Worm (Caenorhabditis elegans) whole organism, L1 larva: Measurements from ENCODE around the gene pde-12.
A peak's percentile ranks its signal among the peaks of the same experiment; 100 is the strongest.

Experiments
- C04F5.9 ChIP-seq: sonication (generic microtip); optimal IDR thresholded peaks from 2 replicates; lab custom pipeline; 2016; ENCODE audit warnings: missing genetic modification characterization, missing compliant biosample characterization
- C16A3.4 ChIP-seq: fragments of 150-350 bp; optimal IDR thresholded peaks from 2 replicates; lab custom pipeline; 2014; ENCODE audit warnings: missing biosample characterization, missing genetic modification characterization
- C34B4.2 ChIP-seq: sonication (generic microtip); optimal IDR thresholded peaks from 2 replicates; lab custom pipeline; 2017; ENCODE audit warnings: mild to moderate bottlenecking, missing genetic modification characterization, missing compliant biosample characterization
- F16B12.6 ChIP-seq: fragments of 150-350 bp; optimal IDR thresholded peaks from 2 replicates; lab custom pipeline; 2014; ENCODE audit warnings: missing biosample characterization, missing genetic modification characterization
- aly-2 ChIP-seq: fragments of 150-350 bp; optimal IDR thresholded peaks from 2 replicates; lab custom pipeline; 2014; ENCODE audit warnings: missing biosample characterization, missing genetic modification characterization
- ama-1 ChIP-seq: fragments of 150-350 bp; optimal IDR thresholded peaks from 2 replicates; lab custom pipeline; 2014
- blmp-1 ChIP-seq: fragments of 150-350 bp; optimal IDR thresholded peaks from 2 replicates; lab custom pipeline; 2014; ENCODE audit warnings: missing biosample characterization, missing genetic modification characterization
- ceh-88 ChIP-seq: fragments of 200-800 bp; sonication (Bioruptor generic); IDR thresholded peaks from 2 replicates; pipeline ENCODE4 v1.3.6; 2022; ENCODE audit warnings: missing genetic modification characterization, missing compliant biosample characterization
- ceh-90 ChIP-seq: sonication (generic microtip); optimal IDR thresholded peaks from 2 replicates; lab custom pipeline; 2016; ENCODE audit warnings: missing genetic modification characterization, missing compliant biosample characterization
- efl-3 ChIP-seq: fragments of 200-800 bp; sonication (Bioruptor generic); optimal IDR thresholded peaks from 2 replicates; lab custom pipeline; 2018; ENCODE audit warnings: mild to moderate bottlenecking, missing genetic modification characterization, missing compliant biosample characterization
- egl-13 ChIP-seq: sonication (generic microtip); optimal IDR thresholded peaks from 2 replicates; lab custom pipeline; 2016; ENCODE audit warnings: missing genotype, missing genetic modification reagents, missing genetic modification characterization, missing compliant biosample characterization
- ets-5 ChIP-seq: fragments of 200-800 bp; sonication (Bioruptor generic); IDR thresholded peaks from 2 replicates; pipeline ENCODE4 v1.3.6; 2022; ENCODE audit warnings: missing genetic modification characterization, missing compliant biosample characterization
- fkh-10 ChIP-seq: sonication (generic microtip); optimal IDR thresholded peaks from 2 replicates; lab custom pipeline; 2017; ENCODE audit warnings: missing biosample characterization, missing genetic modification reagents, missing genetic modification characterization
- grh-1 ChIP-seq: fragments of 200-800 bp; sonication (Bioruptor generic); IDR thresholded peaks from 2 replicates; pipeline ENCODE4 v1.3.6; 2022; ENCODE audit warnings: missing genetic modification reagents, missing genetic modification characterization, missing compliant biosample characterization
- hpl-2 ChIP-seq: fragments of 150-350 bp; optimal IDR thresholded peaks from 2 replicates; lab custom pipeline; 2014; ENCODE audit warnings: missing biosample characterization, missing genetic modification reagents, missing genetic modification characterization
- lin-13 ChIP-seq: fragments of 150-350 bp; optimal IDR thresholded peaks from 2 replicates; lab custom pipeline; 2014; ENCODE audit warnings: missing biosample characterization, missing genetic modification reagents, missing genetic modification characterization
- lin-14 ChIP-seq: fragments of 200-800 bp; sonication (Bioruptor generic); optimal IDR thresholded peaks from 2 replicates; lab custom pipeline; 2018; ENCODE audit warnings: mild to moderate bottlenecking, missing genetic modification characterization, moderate library complexity, missing compliant biosample characterization
- lin-15B ChIP-seq: fragments of 150-350 bp; sonication (generic microtip); optimal IDR thresholded peaks from 3 replicates; lab custom pipeline; 2014; ENCODE audit warnings: missing biosample characterization, missing genetic modification characterization
- lin-39 ChIP-seq: fragments of 150-350 bp; optimal IDR thresholded peaks from 2 replicates; lab custom pipeline; 2014; ENCODE audit warnings: missing biosample characterization, missing genetic modification reagents, missing genetic modification characterization
- mab-9 ChIP-seq: fragments of 200-800 bp; sonication (Bioruptor generic); IDR thresholded peaks from 2 replicates; pipeline ENCODE4 v1.3.6; 2022; ENCODE audit warnings: missing genetic modification reagents, missing genetic modification characterization, missing compliant biosample characterization
- mdl-1 ChIP-seq, 2 experiments: fragments of 150-350 bp; optimal IDR thresholded peaks; 2 replicates each; lab custom pipeline; 2014 to 2017; ENCODE audit warnings: missing biosample characterization in 2 of 2, missing genetic modification characterization in 2 of 2, inconsistent platforms in 1 of 2
- mef-2 ChIP-seq: fragments of 150-350 bp; optimal IDR thresholded peaks from 2 replicates; lab custom pipeline; 2014; ENCODE audit warnings: missing biosample characterization, missing genetic modification characterization
- nhr-237 ChIP-seq: fragments of 150-350 bp; optimal IDR thresholded peaks from 2 replicates; lab custom pipeline; 2014; ENCODE audit warnings: missing biosample characterization, missing genetic modification characterization
- nhr-28 ChIP-seq: fragments of 150-350 bp; optimal IDR thresholded peaks from 2 replicates; lab custom pipeline; 2014; ENCODE audit warnings: missing biosample characterization, missing genetic modification characterization
- nhr-47 ChIP-seq: sonication (generic microtip); optimal IDR thresholded peaks from 2 replicates; lab custom pipeline; 2016; ENCODE audit warnings: mild to moderate bottlenecking, missing genetic modification characterization, moderate library complexity, missing compliant biosample characterization
- nhr-76 ChIP-seq: sonication (generic microtip); optimal IDR thresholded peaks from 2 replicates; lab custom pipeline; 2017; ENCODE audit warnings: missing biosample characterization, missing genetic modification characterization
- nhr-77 ChIP-seq: fragments of 150-350 bp; optimal IDR thresholded peaks from 2 replicates; lab custom pipeline; 2014; ENCODE audit warnings: missing biosample characterization, missing genetic modification characterization
- nhr-84 ChIP-seq: sonication (generic microtip); optimal IDR thresholded peaks from 2 replicates; lab custom pipeline; 2017; ENCODE audit warnings: missing biosample characterization, missing genetic modification characterization
- nhr-90 ChIP-seq: sonication (generic microtip); optimal IDR thresholded peaks from 2 replicates; lab custom pipeline; 2016; ENCODE audit warnings: mild to moderate bottlenecking, missing genetic modification characterization, missing compliant biosample characterization; ENCODE audit not compliant: poor library complexity
- pag-3 ChIP-seq: sonication (generic microtip); optimal IDR thresholded peaks from 2 replicates; lab custom pipeline; 2017; ENCODE audit warnings: missing genetic modification characterization, mild to moderate bottlenecking, missing compliant biosample characterization, antibody characterized with exemption, borderline replicate concordance; ENCODE audit not compliant: insufficient read depth
- pax-3 ChIP-seq: fragments of 200-800 bp; sonication (Bioruptor generic); optimal IDR thresholded peaks from 2 replicates; lab custom pipeline; 2018; ENCODE audit warnings: mild to moderate bottlenecking, missing genetic modification characterization, moderate library complexity, missing compliant biosample characterization
- rnt-1 ChIP-seq: sonication (generic microtip); optimal IDR thresholded peaks from 2 replicates; lab custom pipeline; 2016; ENCODE audit warnings: mild to moderate bottlenecking, missing genetic modification characterization, moderate library complexity, missing compliant biosample characterization
- snu-23 ChIP-seq: sonication (generic microtip); optimal IDR thresholded peaks from 2 replicates; lab custom pipeline; 2016; ENCODE audit warnings: missing genetic modification characterization, missing compliant biosample characterization
- sox-4 ChIP-seq: sonication (generic microtip); optimal IDR thresholded peaks from 2 replicates; lab custom pipeline; 2016; ENCODE audit warnings: missing genetic modification characterization, missing compliant biosample characterization
- swsn-7 ChIP-seq: sonication (generic microtip); optimal IDR thresholded peaks from 2 replicates; lab custom pipeline; 2016; ENCODE audit warnings: missing genetic modification characterization, missing compliant biosample characterization
- tbx-2 ChIP-seq: sonication (generic microtip); optimal IDR thresholded peaks from 2 replicates; lab custom pipeline; 2016; ENCODE audit warnings: missing genetic modification characterization, missing compliant biosample characterization
- tlp-1 ChIP-seq: fragments of 150-350 bp; optimal IDR thresholded peaks from 2 replicates; lab custom pipeline; 2014; ENCODE audit warnings: missing biosample characterization, missing genetic modification characterization
- unc-130 ChIP-seq: fragments of 150-350 bp; optimal IDR thresholded peaks from 2 replicates; lab custom pipeline; 2017; ENCODE audit warnings: missing biosample characterization, missing genetic modification characterization, inconsistent platforms
- unc-30 ChIP-seq: sonication (generic microtip); optimal IDR thresholded peaks from 2 replicates; lab custom pipeline; 2017; ENCODE audit warnings: missing biosample characterization, missing genetic modification characterization
- unc-62 ChIP-seq: fragments of 150-350 bp; optimal IDR thresholded peaks from 2 replicates; lab custom pipeline; 2014; ENCODE audit warnings: missing biosample characterization, missing genetic modification reagents, missing genetic modification characterization
- unc-86 ChIP-seq: sonication (generic microtip); optimal IDR thresholded peaks from 2 replicates; lab custom pipeline; 2016; ENCODE audit warnings: missing genetic modification characterization, missing compliant biosample characterization
- vab-15 ChIP-seq: sonication (generic microtip); optimal IDR thresholded peaks from 2 replicates; lab custom pipeline; 2017; ENCODE audit warnings: missing genotype, mild to moderate bottlenecking, missing genetic modification characterization, missing compliant biosample characterization
- xbp-1 ChIP-seq: sonication (generic microtip); optimal IDR thresholded peaks from 2 replicates; lab custom pipeline; 2016; ENCODE audit warnings: missing genetic modification characterization, missing compliant biosample characterization
- zag-1 ChIP-seq: fragments of 150-350 bp; optimal IDR thresholded peaks from 2 replicates; lab custom pipeline; 2014; ENCODE audit warnings: missing biosample characterization, missing genetic modification characterization
- zip-4 ChIP-seq: fragments of 200-800 bp; sonication (Bioruptor generic); optimal IDR thresholded peaks from 2 replicates; lab custom pipeline; 2018; ENCODE audit warnings: mild to moderate bottlenecking, missing genetic modification characterization, moderate library complexity, missing compliant biosample characterization

pde-12 gene

ce11 chrIII:10844873-10845272 lies at the start of gene pde-12 (continued):
- TF ChIP-seq rnt-1 (peak; percentile 95), nhr-28 (tag; lab: Kevin White, UChicago) (no peak), nhr-84 (tag; lab: Kevin White, UChicago) (no peak), mdl-1 (tag; optimal IDR thresholded peaks at IDR 0.05; lab: Kevin White, UChicago) (peak in 1 of 2 experiments; percentile 69), aly-2 (tag; lab: Kevin White, UChicago) (peak; percentile 60), nhr-77 (tag; lab: Kevin White, UChicago) (peak; percentile 83), F16B12.6 (tag; lab: Kevin White, UChicago) (peak; percentile 70), mef-2 (tag; lab: Kevin White, UChicago) (no peak), vab-15 (no peak), fkh-10 (peak; percentile 42), xbp-1 (tag; lab: Kevin White, UChicago) (peak; percentile 93), unc-86 (tag; lab: Kevin White, UChicago) (peak; percentile 91), tbx-2 (tag; lab: Kevin White, UChicago) (peak; percentile 93), nhr-90 (tag; lab: Kevin White, UChicago) (peak; percentile 95), nhr-76 (tag; lab: Kevin White, UChicago) (peak; percentile 27), nhr-47 (tag; lab: Kevin White, UChicago) (peak; percentile 96), sox-4 (peak; percentile 76), egl-13 (peak; percentile 88)

ce11 chrIII:10894220-10894619 lies 49.4 kb upstream of the pde-12 start, which contains the start of gene fbxb-87:
Gene fbxb-87, plus strand, starts transcription at chrIII:10894520.
- no peak for TF ChIP-seq pax-3 (tag; lab: Kevin White, UChicago)
- no peak for TF ChIP-seq sox-4
- no peak for TF ChIP-seq lin-15B (tag; lab: Kevin White, UChicago)

- TF ChIP-seq zip-4 (GFP tag; lab: Kevin White, UChicago): no peak
- TF ChIP-seq hpl-2 (GFP tag; lab: Kevin White, UChicago): no peak
- TF ChIP-seq efl-3 (GFP tag; lab: Kevin White, UChicago): no peak
- TF ChIP-seq unc-130 (tag; lab: Kevin White, UChicago): no peak
- no peak for TF ChIP-seq ceh-88
- TF ChIP-seq mdl-1 (tag; optimal IDR thresholded peaks at IDR 0.05; lab: Kevin White, UChicago): no peak
- no peak for TF ChIP-seq nhr-28 (tag; lab: Kevin White, UChicago)
- no peak for TF ChIP-seq lin-39
- no peak for TF ChIP-seq F16B12.6 (tag; lab: Kevin White, UChicago)
- TF ChIP-seq nhr-77 (tag; lab: Kevin White, UChicago): no peak
- TF ChIP-seq ets-5 (GFP tag; lab: Robert Waterston, UW): no peak
- TF ChIP-seq, all 84 proteins: peak for 0
These were observed 44.0 kb upstream of the pde-12 start for ce11 chrIII:10888824-10889223.

ce11 chrIII:10881996-10882395 lies 37.2 kb upstream of the pde-12 start:
- no peak for TF ChIP-seq rnt-1
- TF ChIP-seq nhr-84 (tag; lab: Kevin White, UChicago): no peak
- TF ChIP-seq mab-9 (GFP tag; lab: Robert Waterston, UW): 0 out of 2 replicates have a peak, but pooled peaks have one; percentile 25
- TF ChIP-seq sox-4: peak; percentile 20
- TF ChIP-seq mef-2 (tag; lab: Kevin White, UChicago): no peak
- peak; percentile 79 for TF ChIP-seq swsn-7 (tag; lab: Kevin White, UChicago)
- TF ChIP-seq unc-62 (GFP tag; lab: Kevin White, UChicago): no peak
- peak; percentile 18 for TF ChIP-seq hpl-2 (GFP tag; lab: Kevin White, UChicago)
- no peak for TF ChIP-seq lin-14 (GFP tag; lab: Kevin White, UChicago)
- TF ChIP-seq pax-3 (tag; lab: Kevin White, UChicago): no peak
- no peak for TF ChIP-seq pag-3 (tag; lab: Kevin White, UChicago)
- peak; percentile 60 for TF ChIP-seq egl-13
- no peak for TF ChIP-seq ceh-90 (tag; lab: Kevin White, UChicago)
- TF ChIP-seq tbx-2 (tag; lab: Kevin White, UChicago): peak; percentile 79
- TF ChIP-seq C34B4.2 (tag; lab: Kevin White, UChicago): no peak
- TF ChIP-seq zag-1 (tag; lab: Kevin White, UChicago): no peak
- TF ChIP-seq snu-23 (GFP tag; lab: Kevin White, UChicago): peak; percentile 84
- no peak for TF ChIP-seq ets-5 (GFP tag; lab: Robert Waterston, UW)
- TF ChIP-seq ceh-88: no peak
- TF ChIP-seq tlp-1 (tag; lab: Kevin White, UChicago): no peak
- TF ChIP-seq unc-30: no peak
- peak; percentile 22; the same call in 1 of the 2 replicates for TF ChIP-seq grh-1 (GFP tag; lab: Robert Waterston, UW)
- peak; percentile 46 for TF ChIP-seq lin-13 (GFP tag; lab: Kevin White, UChicago)
- peak; percentile 17 for TF ChIP-seq nhr-237
- peak; percentile 40 for TF ChIP-seq blmp-1 (tag; lab: Kevin White, UChicago)
- no peak for TF ChIP-seq fkh-10
- no peak for TF ChIP-seq ama-1
- peak; percentile 31 for TF ChIP-seq unc-130 (tag; lab: Kevin White, UChicago)
- TF ChIP-seq efl-3 (GFP tag; lab: Kevin White, UChicago): no peak
- peak; percentile 2 for TF ChIP-seq vab-15
- peak; percentile 59 for TF ChIP-seq C16A3.4 (tag; lab: Kevin White, UChicago)
- peak; percentile 13 for TF ChIP-seq C04F5.9 (tag; lab: Kevin White, UChicago)
- TF ChIP-seq unc-86 (tag; lab: Kevin White, UChicago): peak; percentile 74
